Worm (Caenorhabditis elegans) whole organism, young adult: ENCODE measurements around the gene srz-83.
A peak's percentile ranks its signal among the peaks of the same experiment; 100 is the strongest.

Experiments
- B0261.1 ChIP-seq: sonication (generic microtip); optimal IDR thresholded peaks from 2 replicates; lab custom pipeline; 2016; ENCODE audit warnings: mild to moderate bottlenecking, missing genetic modification characterization, moderate library complexity, missing compliant biosample characterization
- C17E4.6 ChIP-seq: fragments of 200-800 bp; sonication (Bioruptor generic); IDR thresholded peaks from 2 replicates; pipeline ENCODE4 v1.3.6; 2022; ENCODE audit warnings: missing genetic modification reagents, missing genetic modification characterization, missing compliant biosample characterization
- D2030.7 ChIP-seq: fragments of 200-800 bp; sonication (Bioruptor generic); IDR thresholded peaks from 2 replicates; pipeline ENCODE4 v1.3.6; 2022; ENCODE audit warnings: missing genetic modification reagents, missing genetic modification characterization, missing compliant biosample characterization
- F55B11.4 ChIP-seq: sonication (generic microtip); optimal IDR thresholded peaks from 2 replicates; lab custom pipeline; 2016; ENCODE audit warnings: missing compliant biosample characterization, missing genetic modification characterization, borderline replicate concordance; ENCODE audit not compliant: insufficient read depth
- F57A8.1 ChIP-seq: fragments of 200-800 bp; sonication (Bioruptor generic); optimal IDR thresholded peaks from 2 replicates; lab custom pipeline; 2018; ENCODE audit warnings: mild to moderate bottlenecking, missing genetic modification characterization, moderate library complexity, missing compliant biosample characterization
- F57C9.4 ChIP-seq: sonication (generic microtip); optimal IDR thresholded peaks from 2 replicates; lab custom pipeline; 2017; ENCODE audit warnings: mild to moderate bottlenecking, missing genetic modification characterization, missing compliant biosample characterization
- K11D2.4 ChIP-seq: fragments of 200-800 bp; sonication (Bioruptor generic); IDR thresholded peaks from 2 replicates; pipeline ENCODE4 v1.3.6; 2022; ENCODE audit warnings: missing genetic modification reagents, missing genetic modification characterization, missing compliant biosample characterization
- K12H6.12 ChIP-seq: fragments of 200-800 bp; sonication (Bioruptor generic); optimal IDR thresholded peaks from 2 replicates; lab custom pipeline; 2018; ENCODE audit warnings: mild to moderate bottlenecking, missing genetic modification characterization, missing compliant biosample characterization
- T07F8.4 ChIP-seq: sonication (generic microtip); optimal IDR thresholded peaks from 2 replicates; lab custom pipeline; 2016; ENCODE audit warnings: mild to moderate bottlenecking, missing genetic modification characterization, moderate library complexity, missing compliant biosample characterization
- T26A5.8 ChIP-seq: sonication (generic microtip); optimal IDR thresholded peaks from 2 replicates; lab custom pipeline; 2016; ENCODE audit warnings: missing genetic modification characterization, missing compliant biosample characterization
- Y56A3A.18 ChIP-seq: fragments of 200-800 bp; sonication (Bioruptor generic); IDR thresholded peaks from 2 replicates; pipeline ENCODE4 v1.3.6; 2022; ENCODE audit warnings: missing genetic modification reagents, missing genetic modification characterization, missing compliant biosample characterization
- Y95B8A.8 ChIP-seq: fragments of 200-800 bp; sonication (Bioruptor generic); IDR thresholded peaks from 2 replicates; pipeline ENCODE4 v1.3.6; 2022; ENCODE audit warnings: missing genetic modification reagents, missing genetic modification characterization, missing compliant biosample characterization
- atf-7 ChIP-seq: sonication (generic microtip); optimal IDR thresholded peaks from 2 replicates; lab custom pipeline; 2017; ENCODE audit warnings: mild to moderate bottlenecking, missing genetic modification characterization, missing compliant biosample characterization
- attf-5 ChIP-seq: fragments of 200-800 bp; sonication (Bioruptor generic); optimal IDR thresholded peaks from 2 replicates; lab custom pipeline; 2018; ENCODE audit warnings: mild to moderate bottlenecking, missing genetic modification characterization, missing compliant biosample characterization
- ceh-27 ChIP-seq: fragments of 200-800 bp; sonication (Bioruptor generic); optimal IDR thresholded peaks from 2 replicates; lab custom pipeline; 2018; ENCODE audit warnings: mild to moderate bottlenecking, missing genetic modification characterization, moderate library complexity, missing compliant biosample characterization
- ceh-58 ChIP-seq: fragments of 200-800 bp; sonication (Bioruptor generic); IDR thresholded peaks from 2 replicates; pipeline ENCODE4 v1.3.6; 2022; ENCODE audit warnings: missing genetic modification characterization, missing compliant biosample characterization
- dox-1 ChIP-seq: fragments of 200-800 bp; sonication (Bioruptor generic); IDR thresholded peaks from 2 replicates; pipeline ENCODE4 v1.3.6; 2022; ENCODE audit warnings: missing genetic modification reagents, missing genetic modification characterization, missing compliant biosample characterization
- dpff-1 ChIP-seq: sonication (generic microtip); optimal IDR thresholded peaks from 2 replicates; lab custom pipeline; 2017; ENCODE audit warnings: mild to moderate bottlenecking, missing genetic modification characterization, missing compliant biosample characterization
- egl-44 ChIP-seq: fragments of 200-800 bp; sonication (Bioruptor generic); IDR thresholded peaks from 2 replicates; pipeline ENCODE4 v1.3.6; 2022; ENCODE audit warnings: missing genetic modification reagents, missing genetic modification characterization, missing compliant biosample characterization
- ets-4 ChIP-seq: fragments of 200-800 bp; sonication (Bioruptor generic); optimal IDR thresholded peaks from 2 replicates; lab custom pipeline; 2018; ENCODE audit warnings: mild to moderate bottlenecking, missing genetic modification characterization, missing compliant biosample characterization
- gei-17 ChIP-seq: fragments of 200-800 bp; sonication (Bioruptor generic); optimal IDR thresholded peaks from 2 replicates; lab custom pipeline; 2018; ENCODE audit warnings: mild to moderate bottlenecking, missing genetic modification characterization, missing compliant biosample characterization
- him-1 ChIP-seq: sonication (generic microtip); optimal IDR thresholded peaks from 2 replicates; lab custom pipeline; 2016; ENCODE audit warnings: missing genotype, missing genetic modification reagents, missing genetic modification characterization, missing compliant biosample characterization
- hlh-12 ChIP-seq: sonication (generic microtip); optimal IDR thresholded peaks from 2 replicates; lab custom pipeline; 2016; ENCODE audit warnings: missing genetic modification characterization, missing compliant biosample characterization
- hmg-20 ChIP-seq: fragments of 200-800 bp; sonication (Bioruptor generic); IDR thresholded peaks from 2 replicates; pipeline ENCODE4 v1.3.6; 2022; ENCODE audit warnings: missing genetic modification reagents, missing genetic modification characterization, missing compliant biosample characterization
- lir-1 ChIP-seq: fragments of 200-800 bp; sonication (Bioruptor generic); conservative IDR thresholded peaks from 2 replicates; pipeline ENCODE4 v1.3.6; 2022; ENCODE audit warnings: missing genetic modification reagents, missing genetic modification characterization, missing compliant biosample characterization
- madf-3 ChIP-seq: fragments of 200-800 bp; sonication (Bioruptor generic); IDR thresholded peaks from 2 replicates; pipeline ENCODE4 v1.3.6; 2022; ENCODE audit warnings: missing genetic modification reagents, missing genetic modification characterization, missing compliant biosample characterization
- madf-8 ChIP-seq: fragments of 200-800 bp; sonication (Bioruptor generic); conservative IDR thresholded peaks from 2 replicates; pipeline ENCODE4 v1.3.6; 2022; ENCODE audit warnings: missing genetic modification reagents, missing genetic modification characterization, missing compliant biosample characterization
- mel-28 ChIP-seq: sonication (generic microtip); optimal IDR thresholded peaks from 2 replicates; lab custom pipeline; 2016; ENCODE audit warnings: borderline replicate concordance, mild to moderate bottlenecking, missing genetic modification characterization, missing compliant biosample characterization
- nfya-2 ChIP-seq: fragments of 200-800 bp; sonication (Bioruptor generic); IDR thresholded peaks from 2 replicates; pipeline ENCODE4 v1.3.6; 2022; ENCODE audit warnings: missing genetic modification reagents, missing genetic modification characterization, missing compliant biosample characterization
- nhr-90 ChIP-seq: sonication (generic microtip); optimal IDR thresholded peaks from 2 replicates; lab custom pipeline; 2016; ENCODE audit warnings: missing genotype, mild to moderate bottlenecking, missing genetic modification characterization, missing compliant biosample characterization
- rcor-1 ChIP-seq: fragments of 200-800 bp; sonication (Bioruptor generic); IDR thresholded peaks from 2 replicates; pipeline ENCODE4 v1.3.6; 2022; ENCODE audit warnings: missing genetic modification reagents, missing genetic modification characterization, missing compliant biosample characterization
- rec-8 ChIP-seq, 2 experiments: sonication (generic microtip); optimal IDR thresholded peaks; 2 replicates each; lab custom pipeline; 2016; ENCODE audit warnings: mild to moderate bottlenecking in 2 of 2, missing genetic modification characterization in 2 of 2, missing genetic modification reagents in 2 of 2, missing genotype in 2 of 2, missing biosample characterization in 1 of 2, missing compliant biosample characterization in 1 of 2, moderate library complexity in 1 of 2
- repo-1 ChIP-seq: sonication (generic microtip); optimal IDR thresholded peaks from 2 replicates; lab custom pipeline; 2017; ENCODE audit warnings: mild to moderate bottlenecking, missing genetic modification characterization, missing compliant biosample characterization
- sdz-38 ChIP-seq: sonication (generic microtip); optimal IDR thresholded peaks from 2 replicates; lab custom pipeline; 2016; ENCODE audit warnings: missing genotype, missing genetic modification characterization, missing compliant biosample characterization
- sea-2 ChIP-seq: fragments of 200-800 bp; sonication (Bioruptor generic); IDR thresholded peaks from 2 replicates; pipeline ENCODE4 v1.3.6; 2022; ENCODE audit warnings: missing genetic modification characterization, missing compliant biosample characterization
- snpc-1.3 ChIP-seq: sonication (generic microtip); optimal IDR thresholded peaks from 2 replicates; lab custom pipeline; 2017; ENCODE audit warnings: missing genetic modification characterization, mild to moderate bottlenecking, missing compliant biosample characterization, antibody characterized with exemption, moderate library complexity, missing genotype, missing genetic modification reagents; ENCODE audit not compliant: insufficient read depth
- snpc-3.4 ChIP-seq: sonication (generic microtip); optimal IDR thresholded peaks from 2 replicates; lab custom pipeline; 2017; ENCODE audit warnings: missing genetic modification characterization, mild to moderate bottlenecking, missing compliant biosample characterization, antibody characterized with exemption, moderate library complexity, missing genotype, missing genetic modification reagents
- snpc-4 ChIP-seq, 5 experiments: fragments of 150-350 bp in 1 of 5; sonication (generic microtip) in 4 of 5; optimal IDR thresholded peaks; 2 replicates each; lab custom pipeline; 2014 to 2018; ENCODE audit warnings: missing genetic modification characterization in 5 of 5, missing biosample characterization in 3 of 5, antibody characterized with exemption in 2 of 5, mild to moderate bottlenecking in 2 of 5, missing compliant biosample characterization in 2 of 5, missing genotype in 2 of 5, moderate library complexity in 2 of 5, missing genetic modification reagents in 1 of 5
- somi-1 ChIP-seq: fragments of 200-800 bp; sonication (Bioruptor generic); optimal IDR thresholded peaks from 2 replicates; lab custom pipeline; 2018; ENCODE audit warnings: mild to moderate bottlenecking, missing genetic modification characterization, missing compliant biosample characterization
- tlf-1 ChIP-seq: fragments of 200-800 bp; sonication (Bioruptor generic); optimal IDR thresholded peaks from 2 replicates; lab custom pipeline; 2018; ENCODE audit warnings: mild to moderate bottlenecking, missing genetic modification characterization, missing compliant biosample characterization
- unc-130 ChIP-seq: sonication (generic microtip); optimal IDR thresholded peaks from 2 replicates; lab custom pipeline; 2016; ENCODE audit warnings: missing genetic modification reagents, missing genetic modification characterization, missing compliant biosample characterization
- unc-62 ChIP-seq: fragments of 150-350 bp; optimal IDR thresholded peaks from 2 replicates; lab custom pipeline; 2014; ENCODE audit warnings: missing biosample characterization, missing genetic modification reagents, missing genetic modification characterization
- zim-3 ChIP-seq: sonication (generic microtip); optimal IDR thresholded peaks from 2 replicates; lab custom pipeline; 2017; ENCODE audit warnings: mild to moderate bottlenecking, missing genetic modification characterization, moderate library complexity, missing compliant biosample characterization
- ztf-22 ChIP-seq: fragments of 200-800 bp; sonication (Bioruptor generic); optimal IDR thresholded peaks from 2 replicates; lab custom pipeline; 2018; ENCODE audit warnings: mild to moderate bottlenecking, missing genetic modification characterization, moderate library complexity, missing compliant biosample characterization
- ztf-25 ChIP-seq: fragments of 200-800 bp; sonication (Bioruptor generic); IDR thresholded peaks from 2 replicates; pipeline ENCODE4 v1.3.6; 2022; ENCODE audit warnings: missing genetic modification reagents, missing genetic modification characterization, missing compliant biosample characterization
- ztf-3 ChIP-seq: fragments of 200-800 bp; sonication (Bioruptor generic); optimal IDR thresholded peaks from 2 replicates; lab custom pipeline; 2018; ENCODE audit warnings: mild to moderate bottlenecking, missing genetic modification characterization, missing compliant biosample characterization

The srz-83 gene

DNA sequence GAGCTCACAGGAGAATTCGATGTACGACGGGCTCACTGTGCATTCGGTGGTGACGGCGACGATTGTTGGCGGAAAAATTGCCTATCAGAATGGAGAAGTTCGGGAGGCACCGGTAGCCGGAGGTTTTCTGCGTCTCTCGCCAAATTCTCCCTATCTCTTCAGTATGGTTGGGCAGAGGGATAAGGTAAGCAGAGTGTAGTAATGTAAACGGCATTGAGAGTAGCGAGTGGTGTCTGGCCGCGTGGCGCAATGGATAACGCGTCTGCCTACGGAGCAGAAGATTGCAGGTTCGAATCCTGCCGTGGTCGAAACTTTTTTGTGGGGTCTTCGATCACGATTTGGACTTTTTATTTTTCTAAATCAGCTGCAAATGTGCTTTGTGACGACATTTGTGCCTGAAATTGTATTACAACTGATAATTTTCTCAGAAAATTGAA, 20.4 kb downstream of the srz-83 start (continued):
- no peak for TF ChIP-seq ztf-22
- no peak for TF ChIP-seq unc-62 (GFP tag; lab: Kevin White, UChicago)
- TF ChIP-seq ztf-3 (GFP tag; lab: Kevin White, UChicago), result no peak
- no peak for TF ChIP-seq ceh-58 (GFP tag; lab: Robert Waterston, UW)
- peak; percentile 68 for TF ChIP-seq attf-5
- no peak for TF ChIP-seq sea-2
- TF ChIP-seq B0261.1, result peak; percentile 81
- TF ChIP-seq madf-8, result 0 out of 2 replicates have a peak, but pooled peaks have one; percentile 10
- no peak for TF ChIP-seq F55B11.4 (tag; lab: Kevin White, UChicago)
- TF ChIP-seq rcor-1 (GFP tag; lab: Robert Waterston, UW), result peak; percentile 57
- TF ChIP-seq egl-44 (GFP tag; lab: Robert Waterston, UW), result peak; percentile 64; the same call in 1 of the 2 replicates
- no peak for TF ChIP-seq hmg-20 (GFP tag; lab: Robert Waterston, UW)
- TF ChIP-seq ceh-27 (GFP tag; lab: Kevin White, UChicago), result peak; percentile 53
- 0 out of 2 replicates have a peak, but pooled peaks have one; percentile 23 for TF ChIP-seq Y56A3A.18
- TF ChIP-seq snpc-3.4 (tag; lab: Kevin White, UChicago), result no peak
- no peak for TF ChIP-seq unc-130 (GFP tag; lab: Kevin White, UChicago)
- TF ChIP-seq F57A8.1 (GFP tag; lab: Kevin White, UChicago), result peak; percentile 57
- peak; percentile 57 for TF ChIP-seq zim-3
- TF ChIP-seq atf-7 (tag; lab: Kevin White, UChicago), result no peak
- TF ChIP-seq T07F8.4, result peak; percentile 33
- peak; percentile 19 for TF ChIP-seq snpc-1.3
- peak; percentile 51 for TF ChIP-seq D2030.7 (GFP tag; lab: Robert Waterston, UW)
- no peak for TF ChIP-seq nfya-2 (GFP tag; lab: Robert Waterston, UW)
- TF ChIP-seq lir-1 (GFP tag; lab: Robert Waterston, UW), result no peak
- TF ChIP-seq him-1 (tag; lab: Kevin White, UChicago), result no peak
- 0 out of 2 replicates have a peak, but pooled peaks have one; percentile 46 for TF ChIP-seq madf-3 (GFP tag; lab: Robert Waterston, UW)
- peak; percentile 67 for TF ChIP-seq nhr-90 (tag; lab: Kevin White, UChicago)
- peak; percentile 23 for TF ChIP-seq snpc-4 (GFP tag; optimal IDR thresholded peaks at IDR 0.05; lab: Kevin White, UChicago)
- TF ChIP-seq snpc-4 (tag; optimal IDR thresholded peaks at IDR 0.05; lab: Kevin White, UChicago), result peak in 3 of 4 experiments; percentile 5 to 82 (median 72)
- peak; percentile 38 for TF ChIP-seq repo-1 (tag; lab: Kevin White, UChicago)
- TF ChIP-seq gei-17 (GFP tag; lab: Kevin White, UChicago), result no peak
- peak; percentile 43 for TF ChIP-seq hlh-12 (tag; lab: Kevin White, UChicago)
- TF ChIP-seq C17E4.6, result no peak
- no peak for TF ChIP-seq ets-4 (GFP tag; lab: Kevin White, UChicago)
- no peak for TF ChIP-seq mel-28
- no peak for TF ChIP-seq sdz-38
- peak; percentile 27 for TF ChIP-seq K12H6.12 (tag; lab: Kevin White, UChicago)
- TF ChIP-seq ztf-25 (GFP tag; lab: Robert Waterston, UW), result peak; percentile 68; the same call in 1 of the 2 replicates
- peak; percentile 70 for TF ChIP-seq dox-1 (GFP tag; lab: Robert Waterston, UW)
- TF ChIP-seq Y95B8A.8 (GFP tag; lab: Robert Waterston, UW), result peak; percentile 77; the same call in 1 of the 2 replicates
- no peak for TF ChIP-seq tlf-1 (GFP tag; lab: Kevin White, UChicago)
- peak; percentile 33 to 53 for TF ChIP-seq rec-8 (tag; optimal IDR thresholded peaks at IDR 0.05; lab: Kevin White, UChicago)
- no peak for TF ChIP-seq dpff-1 (tag; lab: Kevin White, UChicago)
- 0 out of 2 replicates have a peak, but pooled peaks have one; percentile 28 for TF ChIP-seq K11D2.4 (GFP tag; lab: Robert Waterston, UW)
- TF ChIP-seq somi-1, result no peak
- TF ChIP-seq T26A5.8, result no peak
- no peak for TF ChIP-seq F57C9.4 (tag; lab: Kevin White, UChicago)
